Fruit fly (Drosophila melanogaster) whole organism, adult: Measurements from ENCODE around the gene natalisin.

ENCODE experiments used
- CG11617 ChIP-seq: fragments of 200-800 bp; sonication (Bioruptor generic); optimal IDR thresholded peaks from 2 replicates; lab custom pipeline; 2017; ENCODE audit warnings: mild to moderate bottlenecking, missing biosample characterization, missing genetic modification reagents, missing genetic modification characterization
- CG12768 ChIP-seq: fragments of 200-800 bp; sonication (Bioruptor generic); optimal IDR thresholded peaks from 2 replicates; lab custom pipeline; 2017; ENCODE audit warnings: missing biosample characterization, missing genetic modification characterization, mild to moderate bottlenecking, moderate library complexity, missing genetic modification reagents
- CG14711 ChIP-seq: fragments of 200-800 bp; sonication (Bioruptor generic); optimal IDR thresholded peaks from 2 replicates; lab custom pipeline; 2018; ENCODE audit warnings: missing biosample characterization, mild to moderate bottlenecking, missing genetic modification characterization, moderate library complexity
- CG1620 ChIP-seq: fragments of 200-800 bp; sonication (Bioruptor generic); optimal IDR thresholded peaks from 2 replicates; lab custom pipeline; 2016; ENCODE audit warnings: missing biosample characterization, missing genetic modification characterization
- CG33017 ChIP-seq: fragments of 200-800 bp; sonication (Bioruptor generic); optimal IDR thresholded peaks from 2 replicates; lab custom pipeline; 2018; ENCODE audit warnings: missing biosample characterization, mild to moderate bottlenecking, missing genetic modification characterization, moderate library complexity
- CG5204 ChIP-seq: fragments of 200-800 bp; sonication (Bioruptor generic); optimal IDR thresholded peaks from 2 replicates; lab custom pipeline; 2016; ENCODE audit warnings: missing biosample characterization, missing genetic modification characterization
- CG7045 ChIP-seq: fragments of 200-800 bp; sonication (Bioruptor generic); optimal IDR thresholded peaks from 2 replicates; lab custom pipeline; 2017; ENCODE audit warnings: missing biosample characterization, mild to moderate bottlenecking, missing genetic modification characterization
- CG7101 ChIP-seq: fragments of 200-800 bp; sonication (Bioruptor generic); optimal IDR thresholded peaks from 2 replicates; lab custom pipeline; 2018; ENCODE audit warnings: missing biosample characterization, mild to moderate bottlenecking, missing genetic modification characterization, moderate library complexity
- Clk ChIP-seq: fragments of 200-800 bp; sonication (Bioruptor generic); optimal IDR thresholded peaks from 2 replicates; lab custom pipeline; 2017; ENCODE audit warnings: missing biosample characterization, missing genetic modification characterization
- Crg-1 ChIP-seq: fragments of 200-800 bp; sonication (Bioruptor generic); optimal IDR thresholded peaks from 2 replicates; lab custom pipeline; 2016; ENCODE audit warnings: missing biosample characterization, missing genetic modification characterization
- Hr96 ChIP-seq: fragments of 200-800 bp; sonication (Bioruptor generic); optimal IDR thresholded peaks from 2 replicates; lab custom pipeline; 2016; ENCODE audit warnings: missing biosample characterization, missing genetic modification characterization
- Mnt ChIP-seq: fragments of 200-800 bp; sonication (Bioruptor generic); optimal IDR thresholded peaks from 2 replicates; lab custom pipeline; 2016; ENCODE audit warnings: missing biosample characterization, mild to moderate bottlenecking, missing genetic modification characterization
- bab1 ChIP-seq: fragments of 200-800 bp; sonication (Bioruptor generic); optimal IDR thresholded peaks from 3 replicates; lab custom pipeline; 2019; ENCODE audit warnings: missing biosample characterization, mild to moderate bottlenecking, missing genetic modification characterization, moderate library complexity
- cic ChIP-seq: fragments of 200-800 bp; sonication (Bioruptor generic); optimal IDR thresholded peaks from 2 replicates; lab custom pipeline; 2017; ENCODE audit warnings: missing biosample characterization, mild to moderate bottlenecking, missing genetic modification characterization, moderate library complexity
- cnc ChIP-seq, 2 experiments: fragments of >200 bp; optimal IDR thresholded peaks; 2 replicates each; lab custom pipeline; 2017
- kay ChIP-seq: fragments of 200-800 bp; sonication (Bioruptor generic); peaks from one replicate; lab custom pipeline; 2016; ENCODE audit warnings: missing biosample characterization, missing genetic modification characterization, borderline replicate concordance
- ovo ChIP-seq: fragments of 200-800 bp; sonication (Bioruptor generic); optimal IDR thresholded peaks from 2 replicates; lab custom pipeline; 2016; ENCODE audit warnings: missing biosample characterization, missing genetic modification characterization
- pad ChIP-seq: fragments of 200-800 bp; sonication (Bioruptor generic); optimal IDR thresholded peaks from 3 replicates; lab custom pipeline; 2017; ENCODE audit warnings: missing biosample characterization, missing genetic modification characterization, mild to moderate bottlenecking, moderate library complexity, missing genetic modification reagents
- tj ChIP-seq: fragments of 200-800 bp; sonication (Bioruptor generic); optimal IDR thresholded peaks from 3 replicates; lab custom pipeline; 2017; ENCODE audit warnings: missing biosample characterization, mild to moderate bottlenecking, missing genetic modification characterization, moderate library complexity
- toe ChIP-seq: fragments of 200-800 bp; sonication (Bioruptor generic); optimal IDR thresholded peaks from 2 replicates; lab custom pipeline; 2016; ENCODE audit warnings: missing biosample characterization, missing genetic modification characterization

Gene natalisin

dm6 chr3R:14457912-14458311, 39.5 kb downstream of the natalisin start:
- TF ChIP-seq Clk (GFP tag; lab: Kevin White, UChicago) (no peak), tj (no peak), toe (GFP tag; lab: Kevin White, UChicago) (no peak), CG14711 (tag; lab: Kevin White, UChicago) (no peak), cnc (optimal IDR thresholded peaks at IDR 0.05; lab: Kevin White, UChicago) (no peak), ovo (GFP tag; lab: Kevin White, UChicago) (no peak), pad (no peak), bab1 (GFP tag; lab: Kevin White, UChicago) (no peak), CG12768 (GFP tag; lab: Kevin White, UChicago) (no peak), CG7101 (tag; lab: Kevin White, UChicago) (no peak), Hr96 (GFP tag; lab: Kevin White, UChicago) (no peak)

- TF ChIP-seq cnc (optimal IDR thresholded peaks at IDR 0.05; lab: Kevin White, UChicago) (no peak), CG7101 (tag; lab: Kevin White, UChicago) (no peak), kay (GFP tag; lab: Kevin White, UChicago) (no peak), CG7045 (GFP tag; lab: Kevin White, UChicago) (no peak), CG5204 (GFP tag; lab: Kevin White, UChicago) (no peak), CG14711 (tag; lab: Kevin White, UChicago) (no peak), Clk (GFP tag; lab: Kevin White, UChicago) (no peak), CG11617 (GFP tag; lab: Kevin White, UChicago) (no peak), CG12768 (GFP tag; lab: Kevin White, UChicago) (no peak), pad (no peak), Hr96 (GFP tag; lab: Kevin White, UChicago) (no peak), Mnt (GFP tag; lab: Kevin White, UChicago) (no peak)
Observed at dm6 chr3R:14458448-14458847, 40.1 kb downstream of the natalisin start.

- no peak for TF ChIP-seq Clk (GFP tag; lab: Kevin White, UChicago)
- TF ChIP-seq tj = peak; percentile 80
- no peak for TF ChIP-seq CG5204 (GFP tag; lab: Kevin White, UChicago)
Observed at dm6 chr3R:14460305-14460704, 41.9 kb downstream of the natalisin start.

dm6 chr3R:14462341-14462740, 43.9 kb downstream of the natalisin start:
- no peak for TF ChIP-seq pad
- TF ChIP-seq CG1620 (GFP tag; lab: Kevin White, UChicago) = no peak
- TF ChIP-seq kay (GFP tag; lab: Kevin White, UChicago) = peak; percentile 58
- TF ChIP-seq cic (GFP tag; lab: Kevin White, UChicago) = no peak
- TF ChIP-seq CG33017 (tag; lab: Kevin White, UChicago) = no peak
- TF ChIP-seq CG5204 (GFP tag; lab: Kevin White, UChicago) = no peak
- no peak for TF ChIP-seq CG12768 (GFP tag; lab: Kevin White, UChicago)

dm6 chr3R:14462876-14463397, 44.5 kb downstream of the natalisin start:
- TF ChIP-seq tj = no peak
- no peak for TF ChIP-seq CG5204 (GFP tag; lab: Kevin White, UChicago)
- no peak for TF ChIP-seq Mnt (GFP tag; lab: Kevin White, UChicago)
- TF ChIP-seq CG33017 (tag; lab: Kevin White, UChicago) = no peak
- TF ChIP-seq CG11617 (GFP tag; lab: Kevin White, UChicago) = no peak
- no peak for TF ChIP-seq bab1 (GFP tag; lab: Kevin White, UChicago)
- TF ChIP-seq kay (GFP tag; lab: Kevin White, UChicago) = no peak
- no peak for TF ChIP-seq cnc (optimal IDR thresholded peaks at IDR 0.05; lab: Kevin White, UChicago)
- TF ChIP-seq CG7101 (tag; lab: Kevin White, UChicago) = no peak
- TF ChIP-seq CG1620 (GFP tag; lab: Kevin White, UChicago) = no peak
- TF ChIP-seq Hr96 (GFP tag; lab: Kevin White, UChicago) = no peak
- TF ChIP-seq toe (GFP tag; lab: Kevin White, UChicago) = no peak
- no peak for TF ChIP-seq ovo (GFP tag; lab: Kevin White, UChicago)
- TF ChIP-seq Clk (GFP tag; lab: Kevin White, UChicago) = no peak
- TF ChIP-seq CG12768 (GFP tag; lab: Kevin White, UChicago) = no peak
- TF ChIP-seq CG14711 (tag; lab: Kevin White, UChicago) = no peak
- no peak for TF ChIP-seq pad
- TF ChIP-seq CG7045 (GFP tag; lab: Kevin White, UChicago) = no peak
- no peak for TF ChIP-seq cic (GFP tag; lab: Kevin White, UChicago)
- no peak for TF ChIP-seq Crg-1 (GFP tag; lab: Kevin White, UChicago)

dm6 chr3R:14464423-14464822, 46.0 kb downstream of the natalisin start:
- TF ChIP-seq cic (GFP tag; lab: Kevin White, UChicago) (no peak), CG11617 (GFP tag; lab: Kevin White, UChicago) (no peak), bab1 (GFP tag; lab: Kevin White, UChicago) (no peak), pad (no peak), ovo (GFP tag; lab: Kevin White, UChicago) (no peak), cnc (optimal IDR thresholded peaks at IDR 0.05; lab: Kevin White, UChicago) (no peak), tj (no peak), CG7101 (tag; lab: Kevin White, UChicago) (no peak), CG5204 (GFP tag; lab: Kevin White, UChicago) (no peak), CG1620 (GFP tag; lab: Kevin White, UChicago) (no peak), CG7045 (GFP tag; lab: Kevin White, UChicago) (no peak), Mnt (GFP tag; lab: Kevin White, UChicago) (no peak), Hr96 (GFP tag; lab: Kevin White, UChicago) (no peak), CG33017 (tag; lab: Kevin White, UChicago) (no peak), Crg-1 (GFP tag; lab: Kevin White, UChicago) (no peak), toe (GFP tag; lab: Kevin White, UChicago) (no peak), Clk (GFP tag; lab: Kevin White, UChicago) (no peak), kay (GFP tag; lab: Kevin White, UChicago) (no peak), CG14711 (tag; lab: Kevin White, UChicago) (no peak), CG12768 (GFP tag; lab: Kevin White, UChicago) (no peak)
